Worm (Caenorhabditis elegans): ENCODE results near the gene K07F5.7.
"Not testable (repeated sequence)": the region's sequence is repeated elsewhere in the genome, so short reads cannot be mapped to it uniquely, and the experiment has no call there.

K07F5.7 gene

DNA sequence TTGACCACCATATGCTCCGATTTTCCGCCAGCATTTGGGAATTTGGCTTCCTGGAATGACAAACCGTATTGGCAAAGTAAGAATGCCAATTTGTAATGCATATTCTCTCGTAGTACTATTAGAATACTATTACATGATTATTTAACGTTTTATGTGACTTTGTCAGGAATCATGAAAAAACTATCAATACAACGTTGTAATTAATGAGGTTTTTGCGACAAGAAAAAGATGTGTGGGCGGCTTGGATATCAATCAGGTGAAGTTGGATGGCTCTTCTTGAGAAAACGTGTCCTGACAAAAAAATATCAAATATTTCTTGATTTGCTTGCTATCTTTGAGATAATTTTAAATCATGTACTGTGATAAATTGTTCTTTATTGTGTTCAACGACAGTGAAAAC, at the start of gene K07F5.7:
Gene K07F5.7, minus strand, starts transcription at position 101 of the 400 bp plus-strand sequence.
- no peak for TF ChIP-seq tbx-11 (GFP tag; IDR thresholded peaks at IDR 0.05)
- TF ChIP-seq tbx-37 (GFP tag; conservative IDR thresholded peaks at IDR 0.05), result no peak
- no peak for TF ChIP-seq hmbx-1 (tag; optimal IDR thresholded peaks at IDR 0.05)
- TF ChIP-seq tra-4 (tag; optimal IDR thresholded peaks at IDR 0.05), result no peak
- TF ChIP-seq F13C5.2 (tag; optimal IDR thresholded peaks at IDR 0.05), result no peak
- no peak for TF ChIP-seq hmg-4 (GFP tag; optimal IDR thresholded peaks at IDR 0.05)
- TF ChIP-seq pes-1 (GFP tag; IDR thresholded peaks at IDR 0.05), result no peak
- TF ChIP-seq hnd-1 (tag; optimal IDR thresholded peaks at IDR 0.05), result no peak
- no peak for TF ChIP-seq sea-1 (GFP tag; conservative IDR thresholded peaks at IDR 0.05)

DNA sequence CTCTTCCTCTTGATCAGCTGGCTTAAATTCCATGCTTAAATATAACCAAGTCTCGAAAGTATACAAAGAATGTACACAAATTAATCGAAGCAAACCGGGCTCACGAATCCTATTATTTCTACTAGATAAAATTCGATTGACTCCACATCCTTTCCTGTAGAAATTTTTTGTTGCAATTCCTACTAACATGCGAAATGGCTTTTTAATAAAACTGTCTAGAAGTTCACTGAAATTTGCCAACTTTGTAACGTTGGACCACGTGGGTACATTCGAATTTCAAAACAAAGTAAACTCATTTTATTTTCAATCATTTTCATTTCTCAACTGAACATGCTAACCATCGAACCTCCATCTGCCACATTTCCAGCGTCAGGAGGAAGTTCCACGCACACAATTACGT, 47.1 kb upstream of the K07F5.7 start, which contains the start of gene ssp-32:
Gene ssp-32, plus strand, starts transcription at position 301 of the 400 bp plus-strand sequence.
- TF ChIP-seq ama-1 (optimal IDR thresholded peaks at IDR 0.05), result no peak
- no peak for TF ChIP-seq sea-1 (GFP tag; conservative IDR thresholded peaks at IDR 0.05)
- TF ChIP-seq ets-7 (tag; optimal IDR thresholded peaks at IDR 0.05), result no peak
- TF ChIP-seq ceh-36 (tag; optimal IDR thresholded peaks at IDR 0.05), result no peak
- TF ChIP-seq scrt-1 (GFP tag; IDR thresholded peaks at IDR 0.05), result no peak

DNA sequence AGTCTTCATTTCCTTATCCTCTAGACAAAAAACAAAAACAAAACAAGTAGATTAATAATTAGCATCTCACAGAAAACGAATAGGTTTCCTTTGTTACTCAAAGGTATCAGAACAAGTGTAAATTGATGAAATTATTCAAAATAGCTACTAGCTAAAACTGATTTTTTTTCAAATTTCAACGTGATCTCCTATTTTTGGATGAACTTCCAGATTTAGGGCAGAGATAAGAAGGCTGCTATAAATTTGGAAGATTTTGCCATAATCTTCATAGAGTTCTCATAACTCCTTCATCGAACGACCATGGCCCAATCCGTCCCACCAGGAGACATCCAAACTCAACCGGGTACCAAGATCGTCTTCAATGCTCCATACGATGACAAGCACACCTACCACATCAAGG, 46.4 kb upstream of the K07F5.7 start, which contains the start of gene msp-77:
Gene msp-77, plus strand, starts transcription at position 301 of the 400 bp plus-strand sequence.
- not testable (repeated sequence) for TF ChIP-seq tbx-37 (GFP tag; conservative IDR thresholded peaks at IDR 0.05); hmg-4 (GFP tag; optimal IDR thresholded peaks at IDR 0.05); B0310.2 (tag; optimal IDR thresholded peaks at IDR 0.05)

DNA sequence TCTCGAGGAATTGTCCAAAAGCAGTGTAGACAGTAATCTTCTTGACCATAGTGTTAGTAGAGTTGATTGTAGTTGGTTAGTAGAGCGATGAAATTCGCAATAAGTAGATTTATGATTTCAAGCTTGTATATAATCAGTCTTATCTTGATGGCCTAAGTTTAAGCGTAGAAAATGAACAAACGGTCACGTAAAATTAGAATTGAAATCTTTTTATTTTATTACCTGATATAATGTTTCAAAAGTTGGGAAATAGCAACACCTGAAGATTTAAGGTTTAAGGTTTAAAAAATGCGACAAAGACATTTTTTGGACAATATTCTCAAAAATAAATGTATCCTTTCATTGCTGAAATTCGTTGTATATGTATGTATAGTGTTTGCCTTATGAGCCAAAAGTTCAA, 45.7 kb upstream of the K07F5.7 start, which contains the start of gene sss-1:
Gene sss-1, minus strand, starts transcription at position 101 of the 400 bp plus-strand sequence.
- TF ChIP-seq scrt-1 (GFP tag; IDR thresholded peaks at IDR 0.05); ceh-36 (tag; optimal IDR thresholded peaks at IDR 0.05); ceh-13 (GFP tag; optimal IDR thresholded peaks at IDR 0.05): not testable (repeated sequence)

DNA sequence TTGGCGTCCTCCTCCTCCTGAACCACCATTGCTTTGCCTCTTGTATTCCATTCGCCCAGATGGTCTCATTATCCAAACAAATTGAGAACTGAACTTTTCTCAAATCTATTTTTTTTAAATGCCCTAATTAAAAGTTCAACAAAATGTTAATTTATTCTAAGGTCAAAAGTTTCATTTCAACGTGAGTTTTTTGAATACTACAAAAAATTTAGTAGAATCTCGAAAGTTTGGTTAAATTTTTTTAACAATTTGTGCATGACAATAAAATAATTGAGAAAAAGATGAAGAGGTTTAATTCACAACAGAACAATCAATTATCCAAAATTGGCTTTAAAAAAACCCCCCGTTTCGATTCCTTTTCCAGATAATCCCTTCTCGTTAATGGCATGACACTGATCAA, 44.0 kb upstream of the K07F5.7 start, which contains the start of gene F32B6.4:
Gene F32B6.4, minus strand, starts transcription at position 101 of the 400 bp plus-strand sequence.
- TF ChIP-seq aly-1 (tag; optimal IDR thresholded peaks at IDR 0.05) (no peak), ets-7 (tag; optimal IDR thresholded peaks at IDR 0.05) (no peak), B0310.2 (tag; optimal IDR thresholded peaks at IDR 0.05) (no peak), tra-4 (tag; optimal IDR thresholded peaks at IDR 0.05) (no peak), ama-1 (optimal IDR thresholded peaks at IDR 0.05) (no peak), sea-1 (GFP tag; conservative IDR thresholded peaks at IDR 0.05) (no peak), hmg-4 (GFP tag; optimal IDR thresholded peaks at IDR 0.05) (no peak), hmbx-1 (tag; optimal IDR thresholded peaks at IDR 0.05) (no peak), pes-1 (GFP tag; IDR thresholded peaks at IDR 0.05) (no peak), hnd-1 (tag; optimal IDR thresholded peaks at IDR 0.05) (no peak), ceh-36 (tag; optimal IDR thresholded peaks at IDR 0.05) (no peak), tbx-11 (GFP tag; IDR thresholded peaks at IDR 0.05) (no peak), flt-1 (GFP tag; IDR thresholded peaks at IDR 0.05) (no peak), scrt-1 (GFP tag; IDR thresholded peaks at IDR 0.05) (no peak), ceh-13 (GFP tag; optimal IDR thresholded peaks at IDR 0.05) (no peak)

DNA sequence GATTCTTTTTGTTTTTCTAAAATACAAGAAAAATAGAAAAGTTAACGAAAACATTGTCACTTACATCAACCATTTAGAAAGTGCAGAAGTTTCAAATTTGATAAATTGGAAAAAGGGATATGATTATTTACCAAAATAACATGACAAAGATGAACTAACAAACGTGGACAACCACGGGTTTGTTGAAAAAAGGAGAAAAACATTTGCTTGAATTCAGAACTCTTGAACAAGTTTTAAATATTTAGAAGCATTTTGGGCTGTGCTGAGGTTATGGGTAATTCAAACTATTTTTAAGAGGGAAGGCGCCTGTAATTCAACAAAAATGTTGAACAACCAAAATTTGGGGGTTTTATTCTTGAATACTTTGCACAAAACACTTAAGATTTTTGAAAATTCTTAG, 41.9 kb upstream of the K07F5.7 start, which contains the start of gene ttbk-3:
Gene ttbk-3, minus strand, starts transcription at position 101 of the 400 bp plus-strand sequence.
- no peak for TF ChIP-seq flt-1 (GFP tag; IDR thresholded peaks at IDR 0.05)
- no peak for TF ChIP-seq F13C5.2 (tag; optimal IDR thresholded peaks at IDR 0.05)
- TF ChIP-seq pes-1 (GFP tag; IDR thresholded peaks at IDR 0.05), result no peak

DNA sequence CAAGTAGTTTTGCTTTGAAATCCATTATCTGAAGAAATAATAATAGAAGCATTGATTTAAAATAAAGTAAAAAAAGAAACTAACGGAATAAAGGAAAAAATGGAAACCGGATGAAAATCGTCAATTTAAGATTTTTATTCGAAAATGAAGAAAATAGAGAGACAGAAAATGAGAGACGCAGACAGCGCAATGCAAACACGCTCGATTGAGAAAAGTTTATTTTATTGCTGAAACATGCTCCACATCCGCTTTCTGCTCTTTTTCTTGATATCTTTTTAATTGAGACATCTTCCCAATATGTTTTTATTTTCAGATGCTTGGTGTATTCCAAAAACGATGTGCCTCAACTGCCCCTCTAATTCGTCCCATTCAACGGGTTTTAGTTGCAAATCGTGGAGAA, 36.3 kb upstream of the K07F5.7 start, which contains the start of the genes prp-18 and mccc-1:
Gene prp-18, minus strand, starts transcription at position 127 of the 400 bp plus-strand sequence.
Gene mccc-1, plus strand, starts transcription at position 314 of the 400 bp plus-strand sequence.
- TF ChIP-seq ama-1 (optimal IDR thresholded peaks at IDR 0.05) (no peak), ceh-36 (tag; optimal IDR thresholded peaks at IDR 0.05) (no peak), hmbx-1 (tag; optimal IDR thresholded peaks at IDR 0.05) (no peak), tbx-37 (GFP tag; conservative IDR thresholded peaks at IDR 0.05) (no peak), scrt-1 (GFP tag; IDR thresholded peaks at IDR 0.05) (no peak), ceh-13 (GFP tag; optimal IDR thresholded peaks at IDR 0.05) (no peak), F13C5.2 (tag; optimal IDR thresholded peaks at IDR 0.05) (no peak), pes-1 (GFP tag; IDR thresholded peaks at IDR 0.05) (no peak)

DNA sequence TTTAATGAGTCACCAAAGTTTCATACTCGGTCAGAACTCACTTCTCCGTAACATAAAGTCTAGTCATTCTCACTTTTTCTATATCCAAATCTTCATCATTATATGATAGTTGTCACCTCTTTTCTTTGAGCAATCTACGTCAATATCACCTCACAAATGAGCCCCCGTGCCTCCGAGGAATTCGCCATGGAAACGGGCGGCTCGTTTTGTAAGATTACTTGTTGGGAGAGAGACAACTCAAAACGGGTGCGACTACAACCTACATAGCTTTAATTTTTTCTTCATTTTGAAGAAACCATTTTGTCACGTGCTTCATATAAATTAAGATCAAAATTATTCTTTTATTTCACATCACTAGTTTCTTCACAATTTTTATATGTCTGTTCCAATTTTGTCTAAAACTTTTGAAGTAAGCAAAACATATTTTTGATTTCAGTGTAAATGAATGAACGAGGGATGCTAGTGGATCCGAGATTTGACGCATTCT, 31.0 kb upstream of the K07F5.7 start, which contains the start of gene nhr-4:
Gene nhr-4, plus strand, starts transcription at position 437 of the 487 bp plus-strand sequence.
- TF ChIP-seq scrt-1 (GFP tag; IDR thresholded peaks at IDR 0.05), result no peak
- no peak for TF ChIP-seq aly-1 (tag; optimal IDR thresholded peaks at IDR 0.05)
- TF ChIP-seq flt-1 (GFP tag; IDR thresholded peaks at IDR 0.05), result no peak
- no peak for TF ChIP-seq B0310.2 (tag; optimal IDR thresholded peaks at IDR 0.05)
- TF ChIP-seq tbx-37 (GFP tag; conservative IDR thresholded peaks at IDR 0.05), result no peak
- TF ChIP-seq sea-1 (GFP tag; conservative IDR thresholded peaks at IDR 0.05), result no peak
- no peak for TF ChIP-seq ceh-13 (GFP tag; optimal IDR thresholded peaks at IDR 0.05)
- no peak for TF ChIP-seq ets-7 (tag; optimal IDR thresholded peaks at IDR 0.05)
- no peak for TF ChIP-seq F13C5.2 (tag; optimal IDR thresholded peaks at IDR 0.05)
- no peak for TF ChIP-seq tbx-11 (GFP tag; IDR thresholded peaks at IDR 0.05)
- no peak for TF ChIP-seq ama-1 (optimal IDR thresholded peaks at IDR 0.05)
- TF ChIP-seq hmbx-1 (tag; optimal IDR thresholded peaks at IDR 0.05), result no peak
- no peak for TF ChIP-seq tra-4 (tag; optimal IDR thresholded peaks at IDR 0.05)

All from whole organism, early embryonic.